Fruit fly (Drosophila melanogaster) whole organism, wandering third instar larva: ENCODE results near the gene CG5953.
A peak's percentile ranks its signal among the peaks of the same experiment; 100 is the strongest.

Experiments used
- Abd-B ChIP-seq: fragments of >200 bp; optimal IDR thresholded peaks from 2 replicates; lab custom pipeline; 2017; ENCODE audit warnings: missing biosample characterization, missing genetic modification characterization
- CG32264 ChIP-seq: fragments of 200-800 bp; sonication (Bioruptor generic); optimal IDR thresholded peaks from 2 replicates; lab custom pipeline; 2016; ENCODE audit warnings: missing biosample characterization, missing genetic modification characterization
- CG9705 ChIP-seq: fragments of 200-800 bp; sonication (Bioruptor generic); optimal IDR thresholded peaks from 2 replicates; lab custom pipeline; 2018; ENCODE audit warnings: missing biosample characterization, mild to moderate bottlenecking, missing genetic modification characterization
- CrebA ChIP-seq: fragments of 200-800 bp; sonication (Bioruptor generic); optimal IDR thresholded peaks from 2 replicates; lab custom pipeline; 2016; ENCODE audit warnings: missing biosample characterization, mild to moderate bottlenecking, missing genetic modification characterization, borderline replicate concordance
- Dfd ChIP-seq: fragments of >200 bp; optimal IDR thresholded peaks from 2 replicates; lab custom pipeline; 2017; ENCODE audit warnings: missing biosample characterization, missing genetic modification characterization
- Dif ChIP-seq: fragments of 200-275, 200-300 bp; sonication (Bioruptor generic); optimal IDR thresholded peaks from 2 replicates; lab custom pipeline; 2018; ENCODE audit warnings: missing biosample characterization, missing genetic modification characterization; ENCODE audit not compliant: partially characterized antibody
- GATAd ChIP-seq: sonication (Bioruptor generic); optimal IDR thresholded peaks from 2 replicates; lab custom pipeline; 2016; ENCODE audit warnings: missing biosample characterization, missing genetic modification characterization
- HLH106 ChIP-seq: fragments of 200-800 bp; optimal IDR thresholded peaks from 3 replicates; lab custom pipeline; 2019; ENCODE audit warnings: missing biosample characterization, mild to moderate bottlenecking, missing genetic modification characterization, moderate library complexity
- Hnf4 ChIP-seq: fragments of 200-800 bp; sonication (Bioruptor generic); optimal IDR thresholded peaks from 2 replicates; lab custom pipeline; 2016; ENCODE audit warnings: missing biosample characterization, mild to moderate bottlenecking, missing genetic modification characterization
- Hr78 ChIP-seq: fragments of >200 bp; optimal IDR thresholded peaks from 2 replicates; lab custom pipeline; 2017; ENCODE audit warnings: missing biosample characterization, missing genetic modification characterization
- Hr83 ChIP-seq: fragments of 200-300 bp; sonication (Bioruptor generic); optimal IDR thresholded peaks from 2 replicates; lab custom pipeline; 2016; ENCODE audit warnings: missing biosample characterization, mild to moderate bottlenecking, missing genetic modification characterization, moderate library complexity; ENCODE audit not compliant: poor library complexity, severe bottlenecking
- Jra ChIP-seq: sonication (Bioruptor generic); optimal IDR thresholded peaks from 2 replicates; lab custom pipeline; 2016; ENCODE audit warnings: missing biosample characterization, missing genetic modification characterization
- Mio ChIP-seq: sonication (Bioruptor generic); optimal IDR thresholded peaks from 2 replicates; lab custom pipeline; 2016; ENCODE audit warnings: missing biosample characterization, missing genetic modification characterization
- Myc ChIP-seq: fragments of >200 bp; optimal IDR thresholded peaks from 2 replicates; lab custom pipeline; 2017
- N ChIP-seq: fragments of >200 bp; optimal IDR thresholded peaks from 2 replicates; lab custom pipeline; 2018; ENCODE audit warnings: missing biosample characterization, missing external identifiers, missing genetic modification characterization
- OdsH ChIP-seq: fragments of 200-800 bp; sonication (Bioruptor generic); optimal IDR thresholded peaks from 2 replicates; lab custom pipeline; 2016; ENCODE audit warnings: missing biosample characterization, mild to moderate bottlenecking, missing genetic modification characterization
- Rel ChIP-seq, 2 experiments: fragments of 200-800 bp; sonication (Bioruptor generic) in 1 of 2; optimal IDR thresholded peaks; 2 replicates in 1 of 2; 3 replicates in 1 of 2; lab custom pipeline; 2016 to 2019; ENCODE audit warnings: mild to moderate bottlenecking in 2 of 2, missing biosample characterization in 2 of 2, missing genetic modification characterization in 2 of 2, moderate library complexity in 1 of 2
- Sp1 ChIP-seq: fragments of 200-800 bp; sonication (Bioruptor generic); optimal IDR thresholded peaks from 3 replicates; lab custom pipeline; 2019; ENCODE audit warnings: missing biosample characterization, mild to moderate bottlenecking, missing genetic modification characterization, moderate library complexity
- Vsx2 ChIP-seq: fragments of 200-300, 225-300 bp; sonication (Bioruptor generic); optimal IDR thresholded peaks from 2 replicates; lab custom pipeline; 2018; ENCODE audit warnings: missing biosample characterization, missing genetic modification characterization; ENCODE audit not compliant: partially characterized antibody
- br ChIP-seq: fragments of 200-800 bp; sonication (Bioruptor generic); optimal IDR thresholded peaks from 2 replicates; lab custom pipeline; 2016; ENCODE audit warnings: missing biosample characterization, missing genetic modification characterization
- brk ChIP-seq: fragments of 200-800 bp; sonication (Bioruptor generic); optimal IDR thresholded peaks from 2 replicates; lab custom pipeline; 2016; ENCODE audit warnings: missing biosample characterization, mild to moderate bottlenecking, missing genetic modification characterization
- dl ChIP-seq, 2 experiments: fragments of 175-275, 200-275 bp in 1 of 2; fragments of 200-275 bp in 1 of 2; sonication (Bioruptor generic); optimal IDR thresholded peaks; lab custom pipeline; 2018; ENCODE audit warnings: mild to moderate bottlenecking in 2 of 2, missing biosample characterization in 2 of 2, missing genetic modification characterization in 2 of 2, moderate library complexity in 2 of 2; ENCODE audit not compliant: partially characterized antibody in 2 of 2, insufficient read depth in 1 of 2
- dmrt93B ChIP-seq: fragments of 200-800 bp; sonication (Bioruptor generic); optimal IDR thresholded peaks from 2 replicates; lab custom pipeline; 2018; ENCODE audit warnings: missing biosample characterization, mild to moderate bottlenecking, missing genetic modification characterization
- dsf ChIP-seq: sonication (Bioruptor generic); optimal IDR thresholded peaks from 2 replicates; lab custom pipeline; 2016; ENCODE audit warnings: missing biosample characterization, missing genetic modification characterization, borderline replicate concordance
- ey ChIP-seq: fragments of 200-800 bp; sonication (Bioruptor generic); optimal IDR thresholded peaks from 2 replicates; lab custom pipeline; 2016; ENCODE audit warnings: missing biosample characterization, missing genetic modification characterization
- foxo ChIP-seq, 2 experiments: fragments of 200-800 bp; sonication (Bioruptor generic); optimal IDR thresholded peaks; 2 replicates in 1 of 2; 3 replicates in 1 of 2; lab custom pipeline; 2016 to 2017; ENCODE audit warnings: missing biosample characterization in 2 of 2, missing genetic modification characterization in 2 of 2
- fru ChIP-seq: fragments of 200-800 bp; sonication (Bioruptor generic); optimal IDR thresholded peaks from 3 replicates; lab custom pipeline; 2016; ENCODE audit warnings: missing biosample characterization, mild to moderate bottlenecking, missing genetic modification characterization
- h ChIP-seq: fragments of 200-800 bp; sonication (Bioruptor generic); optimal IDR thresholded peaks from 3 replicates; lab custom pipeline; 2016; ENCODE audit warnings: missing biosample characterization, mild to moderate bottlenecking, missing genetic modification characterization
- jim ChIP-seq: fragments of 175-275, 200-325 bp; sonication (Bioruptor generic); optimal IDR thresholded peaks from 2 replicates; lab custom pipeline; 2016; ENCODE audit warnings: missing biosample characterization, mild to moderate bottlenecking, missing genetic modification characterization
- lola ChIP-seq: fragments of >200 bp; optimal IDR thresholded peaks from 2 replicates; lab custom pipeline; 2017; ENCODE audit warnings: missing biosample characterization, missing genetic modification characterization
- pan ChIP-seq: fragments of >200 bp; optimal IDR thresholded peaks from 2 replicates; lab custom pipeline; 2017
- psq ChIP-seq: fragments of 200-800 bp; sonication (Bioruptor generic); optimal IDR thresholded peaks from 3 replicates; lab custom pipeline; 2017; ENCODE audit warnings: missing biosample characterization, mild to moderate bottlenecking, missing genetic modification characterization, moderate library complexity
- rgr ChIP-seq: fragments of 200-800 bp; sonication (Bioruptor generic); optimal IDR thresholded peaks from 3 replicates; lab custom pipeline; 2016; ENCODE audit warnings: missing biosample characterization, mild to moderate bottlenecking, missing genetic modification characterization
- sage ChIP-seq: fragments of 200-800 bp; sonication (Bioruptor generic); optimal IDR thresholded peaks from 2 replicates; lab custom pipeline; 2016; ENCODE audit warnings: missing biosample characterization, mild to moderate bottlenecking, missing genetic modification characterization
- sv ChIP-seq: fragments of 200-800 bp; sonication (Bioruptor generic); optimal IDR thresholded peaks from 3 replicates; lab custom pipeline; 2016; ENCODE audit warnings: missing biosample characterization, missing genetic modification characterization
- tai ChIP-seq: sonication (Bioruptor generic); optimal IDR thresholded peaks from 2 replicates; lab custom pipeline; 2016; ENCODE audit warnings: missing biosample characterization, missing genetic modification characterization
- usp ChIP-seq: fragments of >200 bp; optimal IDR thresholded peaks from 2 replicates; lab custom pipeline; 2017; ENCODE audit warnings: missing biosample characterization, missing genetic modification characterization
- woc ChIP-seq: sonication (Bioruptor generic); optimal IDR thresholded peaks from 2 replicates; lab custom pipeline; 2016; ENCODE audit warnings: missing biosample characterization, mild to moderate bottlenecking, missing genetic modification characterization

The CG5953 gene

dm6 chr2L:16487571-16488276 is 45.0 kb downstream of the CG5953 start, which contains the start of gene Nepl8:
TSS of gene Nepl8 (plus strand) at chr2L:16488148.
- TF ChIP-seq woc (GFP tag; lab: Kevin White, UChicago) (no peak), dl (GFP tag; optimal IDR thresholded peaks at IDR 0.05; lab: Kevin White, UChicago; ENCODE audit: insufficient read depth in 1 of 2, partially characterized antibody in 2 of 2) (peak; percentile 84 to 91), sv (GFP tag; lab: Kevin White, UChicago) (peak; percentile 1), Dif (GFP tag; lab: Kevin White, UChicago) (peak; percentile 100), HLH106 (tag; lab: Kevin White, UChicago) (peak; percentile 33), Vsx2 (peak; percentile 96), fru (no peak), Rel (GFP tag; optimal IDR thresholded peaks at IDR 0.05; lab: Kevin White, UChicago) (no peak), Rel (tag; optimal IDR thresholded peaks at IDR 0.05; lab: Kevin White, UChicago) (peak; percentile 91)
- TF ChIP-seq, all 38 proteins: peak for 6

- TF ChIP-seq ey (GFP tag; lab: Kevin White, UChicago) (peak; percentile 9), pan (lab: Kevin White, UChicago) (no peak), usp (GFP tag; lab: Kevin White, UChicago) (no peak), Rel (GFP tag; optimal IDR thresholded peaks at IDR 0.05; lab: Kevin White, UChicago) (no peak), Rel (tag; optimal IDR thresholded peaks at IDR 0.05; lab: Kevin White, UChicago) (peak; percentile 17), CG32264 (peak; percentile 56), lola (GFP tag; lab: Kevin White, UChicago) (no peak), psq (GFP tag; lab: Kevin White, UChicago) (peak; percentile 69), foxo (GFP tag; optimal IDR thresholded peaks at IDR 0.05; lab: Kevin White, UChicago) (peak in 1 of 2 experiments; percentile 54), Dfd (no peak), Hnf4 (GFP tag; lab: Kevin White, UChicago) (peak; percentile 77), N (GFP tag; lab: Kevin White, UChicago) (peak; percentile 74), Dif (GFP tag; lab: Kevin White, UChicago) (peak; percentile 80), dsf (GFP tag; lab: Kevin White, UChicago) (peak; percentile 33), Sp1 (GFP tag; lab: Kevin White, UChicago) (peak; percentile 50), Myc (lab: Kevin White, UChicago) (no peak), Mio (GFP tag; lab: Kevin White, UChicago) (peak; percentile 43), woc (GFP tag; lab: Kevin White, UChicago) (no peak), Vsx2 (peak; percentile 39), br (GFP tag; lab: Kevin White, UChicago) (peak; percentile 25), jim (GFP tag; lab: Kevin White, UChicago) (peak; percentile 94), CG9705 (no peak), Hr78 (no peak), Jra (GFP tag; lab: Kevin White, UChicago) (peak; percentile 75), sage (GFP tag; lab: Kevin White, UChicago) (no peak), dmrt93B (GFP tag; lab: Kevin White, UChicago) (peak; percentile 65), Hr83 (GFP tag; lab: Kevin White, UChicago) (peak; percentile 98), dl (GFP tag; optimal IDR thresholded peaks at IDR 0.05; lab: Kevin White, UChicago; ENCODE audit: insufficient read depth in 1 of 2, partially characterized antibody in 2 of 2) (peak; percentile 22 to 39), tai (GFP tag; lab: Kevin White, UChicago) (peak; percentile 89), sv (GFP tag; lab: Kevin White, UChicago) (no peak), brk (GFP tag; lab: Kevin White, UChicago) (peak; percentile 57), rgr (GFP tag; lab: Kevin White, UChicago) (peak; percentile 81), OdsH (GFP tag; lab: Kevin White, UChicago) (peak; percentile 53), fru (peak; percentile 51), CrebA (no peak), h (GFP tag; lab: Kevin White, UChicago) (peak; percentile 51), GATAd (peak; percentile 29), Abd-B (GFP tag; lab: Kevin White, UChicago) (no peak), HLH106 (tag; lab: Kevin White, UChicago) (peak; percentile 30)
- TF ChIP-seq, all 38 proteins: peak for 26
Measured at dm6 chr2L:16486001-16486793, 46.5 kb downstream of the CG5953 start.
